Worm (Caenorhabditis elegans): ENCODE data around the gene C14B9.2.

C14B9.2 gene

ce11 chrIII:8093079-8093623 is 40.3 kb upstream of the C14B9.2 start, which contains the start of gene K06H7.2 (continued):
- TF ChIP-seq daf-8 (GFP tag; IDR thresholded peaks at IDR 0.05) (no peak), daf-12 (tag; optimal IDR thresholded peaks at IDR 0.05) (no peak), lin-39 (tag; optimal IDR thresholded peaks at IDR 0.05) (no peak), arid-1 (GFP tag; conservative IDR thresholded peaks at IDR 0.05) (no peak), nhr-11 (tag; optimal IDR thresholded peaks at IDR 0.05) (no peak), F10B5.3 (tag; optimal IDR thresholded peaks at IDR 0.05) (no peak), ceh-32 (tag; optimal IDR thresholded peaks at IDR 0.05; ENCODE audit: poor library complexity) (no peak), nhr-102 (tag; optimal IDR thresholded peaks at IDR 0.05) (no peak), F26F4.8 (GFP tag; conservative IDR thresholded peaks at IDR 0.05) (no peak), rbr-2 (tag; optimal IDR thresholded peaks at IDR 0.05) (peak; percentile 35), zip-2 (tag; optimal IDR thresholded peaks at IDR 0.05) (no peak), nhr-6 (tag; optimal IDR thresholded peaks at IDR 0.05) (peak; percentile 50), snpc-4 (tag; optimal IDR thresholded peaks at IDR 0.05) (no peak), nhr-41 (GFP tag; IDR thresholded peaks at IDR 0.05) (no peak), Y105C5A.15 (GFP tag; IDR thresholded peaks at IDR 0.05) (no peak), dpl-1 (GFP tag; optimal IDR thresholded peaks at IDR 0.05) (peak; percentile 58), mxl-2 (GFP tag; conservative IDR thresholded peaks at IDR 0.05) (no peak), lin-15B (tag; optimal IDR thresholded peaks at IDR 0.05) (no peak), vab-7 (GFP tag; IDR thresholded peaks at IDR 0.05) (no peak), hif-1 (tag; optimal IDR thresholded peaks at IDR 0.05) (no peak), ZK546.5 (tag; optimal IDR thresholded peaks at IDR 0.05) (no peak), unc-39 (tag; optimal IDR thresholded peaks at IDR 0.05) (no peak), mes-2 (tag; optimal IDR thresholded peaks at IDR 0.05; ENCODE audit: poor library complexity, severe bottlenecking) (peak; percentile 72), aly-2 (tag; optimal IDR thresholded peaks at IDR 0.05) (no peak), nhr-25 (tag; optimal IDR thresholded peaks at IDR 0.05; ENCODE audit: borderline replicate concordance, insufficient read depth) (no peak), mdt-29 (GFP tag; IDR thresholded peaks at IDR 0.05) (no peak), ceh-28 (tag; optimal IDR thresholded peaks at IDR 0.05) (no peak), F44E2.7 (GFP tag; IDR thresholded peaks at IDR 0.05) (no peak), php-3 (GFP tag; IDR thresholded peaks at IDR 0.05) (no peak), madf-9 (GFP tag; conservative IDR thresholded peaks at IDR 0.05) (no peak), ama-1 (optimal IDR thresholded peaks at IDR 0.05) (no peak), unc-62 (GFP tag; optimal IDR thresholded peaks at IDR 0.05 in 1 of 2) (no peak), unc-62 (tag; optimal IDR thresholded peaks at IDR 0.05) (no peak), pha-4 (GFP tag; IDR thresholded peaks at IDR 0.05) (no peak), pha-4 (tag; optimal IDR thresholded peaks at IDR 0.05) (peak; percentile 20), nhr-42 (GFP tag; IDR thresholded peaks at IDR 0.05) (no peak), zip-11 (GFP tag; IDR thresholded peaks at IDR 0.05) (no peak), mep-1 (tag; optimal IDR thresholded peaks at IDR 0.05) (peak; percentile 72), saeg-2 (GFP tag; IDR thresholded peaks at IDR 0.05) (no peak), daf-16 (GFP tag; optimal IDR thresholded peaks at IDR 0.05) (no peak), daf-16 (tag; optimal IDR thresholded peaks at IDR 0.05) (peak; percentile 9), daf-19 (GFP tag; conservative IDR thresholded peaks at IDR 0.05) (no peak), ceh-82 (tag; optimal IDR thresholded peaks at IDR 0.05) (no peak), sdz-12 (GFP tag; optimal IDR thresholded peaks at IDR 0.05) (no peak), ztf-11 (tag; optimal IDR thresholded peaks at IDR 0.05) (no peak), nhr-77 (tag; optimal IDR thresholded peaks at IDR 0.05) (peak; percentile 70), fkh-10 (GFP tag; optimal IDR thresholded peaks at IDR 0.05) (peak; percentile 32), hlh-11 (tag; optimal IDR thresholded peaks at IDR 0.05) (peak; percentile 89), egl-43 (GFP tag; IDR thresholded peaks at IDR 0.05) (no peak), set-16 (GFP tag; IDR thresholded peaks at IDR 0.05) (no peak), lin-1 (GFP tag; IDR thresholded peaks at IDR 0.05) (no peak), nhr-48 (tag; optimal IDR thresholded peaks at IDR 0.05) (no peak), tag-97 (GFP tag; IDR thresholded peaks at IDR 0.05) (no peak)
